Worm (Caenorhabditis elegans): ENCODE data around the gene srh-16.

srh-16 gene

ce11 chrV:12256398-12256797 lies 35.3 kb upstream of the srh-16 start, which contains the start of gene ugt-55:
ugt-55 (plus strand) TSS chrV:12256698.
- no peak for TF ChIP-seq flt-1 (GFP tag; IDR thresholded peaks at IDR 0.05)
- TF ChIP-seq hnd-1 (tag; optimal IDR thresholded peaks at IDR 0.05) = no peak
- no peak for TF ChIP-seq ama-1 (optimal IDR thresholded peaks at IDR 0.05)
- no peak for TF ChIP-seq hmg-4 (GFP tag; optimal IDR thresholded peaks at IDR 0.05)
- TF ChIP-seq B0310.2 (tag; optimal IDR thresholded peaks at IDR 0.05) = no peak
- no peak for TF ChIP-seq scrt-1 (GFP tag; IDR thresholded peaks at IDR 0.05)
- TF ChIP-seq pes-1 (GFP tag; IDR thresholded peaks at IDR 0.05) = no peak
- no peak for TF ChIP-seq F13C5.2 (tag; optimal IDR thresholded peaks at IDR 0.05)
- no peak for TF ChIP-seq ets-7 (tag; optimal IDR thresholded peaks at IDR 0.05)
- no peak for TF ChIP-seq tra-4 (tag; optimal IDR thresholded peaks at IDR 0.05)
- TF ChIP-seq aly-1 (tag; optimal IDR thresholded peaks at IDR 0.05) = no peak
- TF ChIP-seq ceh-13 (GFP tag; optimal IDR thresholded peaks at IDR 0.05) = no peak
- no peak for TF ChIP-seq tbx-11 (GFP tag; IDR thresholded peaks at IDR 0.05)
- no peak for TF ChIP-seq tbx-37 (GFP tag; conservative IDR thresholded peaks at IDR 0.05)
- TF ChIP-seq ceh-36 (tag; optimal IDR thresholded peaks at IDR 0.05) = no peak
- no peak for TF ChIP-seq hmbx-1 (tag; optimal IDR thresholded peaks at IDR 0.05)
- TF ChIP-seq sea-1 (GFP tag; conservative IDR thresholded peaks at IDR 0.05) = no peak

ce11 chrV:12258922-12259321 lies 32.7 kb upstream of the srh-16 start, which contains the start of gene ugt-56:
ugt-56 (plus strand) TSS chrV:12258982.
- no peak for TF ChIP-seq F13C5.2 (tag; optimal IDR thresholded peaks at IDR 0.05)
- TF ChIP-seq flt-1 (GFP tag; IDR thresholded peaks at IDR 0.05) = no peak
- TF ChIP-seq sea-1 (GFP tag; conservative IDR thresholded peaks at IDR 0.05) = no peak
- TF ChIP-seq scrt-1 (GFP tag; IDR thresholded peaks at IDR 0.05) = no peak
- TF ChIP-seq tbx-11 (GFP tag; IDR thresholded peaks at IDR 0.05) = no peak
- TF ChIP-seq hmbx-1 (tag; optimal IDR thresholded peaks at IDR 0.05) = no peak

- TF ChIP-seq scrt-1 (GFP tag; IDR thresholded peaks at IDR 0.05) (no peak), tbx-37 (GFP tag; conservative IDR thresholded peaks at IDR 0.05) (no peak), flt-1 (GFP tag; IDR thresholded peaks at IDR 0.05) (no peak), ceh-36 (tag; optimal IDR thresholded peaks at IDR 0.05) (no peak), B0310.2 (tag; optimal IDR thresholded peaks at IDR 0.05) (no peak), F13C5.2 (tag; optimal IDR thresholded peaks at IDR 0.05) (no peak), ceh-13 (GFP tag; optimal IDR thresholded peaks at IDR 0.05) (no peak), pes-1 (GFP tag; IDR thresholded peaks at IDR 0.05) (no peak), tbx-11 (GFP tag; IDR thresholded peaks at IDR 0.05) (no peak), hmbx-1 (tag; optimal IDR thresholded peaks at IDR 0.05) (no peak), ama-1 (optimal IDR thresholded peaks at IDR 0.05) (no peak), ets-7 (tag; optimal IDR thresholded peaks at IDR 0.05) (no peak), aly-1 (tag; optimal IDR thresholded peaks at IDR 0.05) (no peak), hnd-1 (tag; optimal IDR thresholded peaks at IDR 0.05) (no peak), hmg-4 (GFP tag; optimal IDR thresholded peaks at IDR 0.05) (no peak), sea-1 (GFP tag; conservative IDR thresholded peaks at IDR 0.05) (no peak)
These were observed 30.3 kb upstream of the srh-16 start, which contains the start of gene tbb-6 for ce11 chrV:12261377-12261776. tbb-6 (plus strand) TSS chrV:12261531.

ce11 chrV:12263723-12264122 lies 27.9 kb upstream of the srh-16 start, which contains the start of gene ssp-35:
ssp-35 (minus strand) TSS chrV:12263823.
- TF ChIP-seq ceh-13 (GFP tag; optimal IDR thresholded peaks at IDR 0.05) (no peak), tbx-11 (GFP tag; IDR thresholded peaks at IDR 0.05) (no peak), sea-1 (GFP tag; conservative IDR thresholded peaks at IDR 0.05) (no peak), flt-1 (GFP tag; IDR thresholded peaks at IDR 0.05) (no peak), tra-4 (tag; optimal IDR thresholded peaks at IDR 0.05) (no peak), hmbx-1 (tag; optimal IDR thresholded peaks at IDR 0.05) (no peak), tbx-37 (GFP tag; conservative IDR thresholded peaks at IDR 0.05) (no peak), hmg-4 (GFP tag; optimal IDR thresholded peaks at IDR 0.05) (no peak), F13C5.2 (tag; optimal IDR thresholded peaks at IDR 0.05) (no peak), aly-1 (tag; optimal IDR thresholded peaks at IDR 0.05) (no peak), ama-1 (optimal IDR thresholded peaks at IDR 0.05) (no peak), scrt-1 (GFP tag; IDR thresholded peaks at IDR 0.05) (no peak), pes-1 (GFP tag; IDR thresholded peaks at IDR 0.05) (no peak), ets-7 (tag; optimal IDR thresholded peaks at IDR 0.05) (no peak), hnd-1 (tag; optimal IDR thresholded peaks at IDR 0.05) (no peak), ceh-36 (tag; optimal IDR thresholded peaks at IDR 0.05) (no peak), B0310.2 (tag; optimal IDR thresholded peaks at IDR 0.05) (no peak)

ce11 chrV:12269272-12269767 lies 22.3 kb upstream of the srh-16 start, which contains the start of gene twk-24:
twk-24 (minus strand) TSS chrV:12269322.
- TF ChIP-seq flt-1 (GFP tag; IDR thresholded peaks at IDR 0.05) = no peak
- no peak for TF ChIP-seq aly-1 (tag; optimal IDR thresholded peaks at IDR 0.05)
- TF ChIP-seq hmbx-1 (tag; optimal IDR thresholded peaks at IDR 0.05) = no peak
- no peak for TF ChIP-seq tra-4 (tag; optimal IDR thresholded peaks at IDR 0.05)
- TF ChIP-seq ama-1 (optimal IDR thresholded peaks at IDR 0.05) = no peak
- no peak for TF ChIP-seq tbx-37 (GFP tag; conservative IDR thresholded peaks at IDR 0.05)
- TF ChIP-seq hnd-1 (tag; optimal IDR thresholded peaks at IDR 0.05) = no peak
- TF ChIP-seq tbx-11 (GFP tag; IDR thresholded peaks at IDR 0.05) = no peak
- no peak for TF ChIP-seq scrt-1 (GFP tag; IDR thresholded peaks at IDR 0.05)
- no peak for TF ChIP-seq hmg-4 (GFP tag; optimal IDR thresholded peaks at IDR 0.05)
- no peak for TF ChIP-seq ets-7 (tag; optimal IDR thresholded peaks at IDR 0.05)
- no peak for TF ChIP-seq ceh-13 (GFP tag; optimal IDR thresholded peaks at IDR 0.05)

- no peak for TF ChIP-seq hmbx-1 (tag; optimal IDR thresholded peaks at IDR 0.05)
- no peak for TF ChIP-seq B0310.2 (tag; optimal IDR thresholded peaks at IDR 0.05)
- TF ChIP-seq ceh-13 (GFP tag; optimal IDR thresholded peaks at IDR 0.05) = no peak
- TF ChIP-seq ama-1 (optimal IDR thresholded peaks at IDR 0.05) = no peak
- no peak for TF ChIP-seq hnd-1 (tag; optimal IDR thresholded peaks at IDR 0.05)
- no peak for TF ChIP-seq tbx-11 (GFP tag; IDR thresholded peaks at IDR 0.05)
These were observed 20.2 kb upstream of the srh-16 start, which contains the start of the genes tsfm-1 and capg-2 for ce11 chrV:12271495-12271894. tsfm-1 (minus strand) TSS chrV:12271551. capg-2 (plus strand) TSS chrV:12271873.

ce11 chrV:12275714-12276113 lies 15.9 kb upstream of the srh-16 start:
- TF ChIP-seq flt-1 (GFP tag; IDR thresholded peaks at IDR 0.05) (no peak), pes-1 (GFP tag; IDR thresholded peaks at IDR 0.05) (no peak), aly-1 (tag; optimal IDR thresholded peaks at IDR 0.05) (no peak), ama-1 (optimal IDR thresholded peaks at IDR 0.05) (no peak), F13C5.2 (tag; optimal IDR thresholded peaks at IDR 0.05) (no peak), B0310.2 (tag; optimal IDR thresholded peaks at IDR 0.05) (no peak), hnd-1 (tag; optimal IDR thresholded peaks at IDR 0.05) (no peak), tbx-11 (GFP tag; IDR thresholded peaks at IDR 0.05) (no peak), tra-4 (tag; optimal IDR thresholded peaks at IDR 0.05) (no peak), hmg-4 (GFP tag; optimal IDR thresholded peaks at IDR 0.05) (no peak), ceh-36 (tag; optimal IDR thresholded peaks at IDR 0.05) (no peak), ets-7 (tag; optimal IDR thresholded peaks at IDR 0.05) (no peak), hmbx-1 (tag; optimal IDR thresholded peaks at IDR 0.05) (no peak), scrt-1 (GFP tag; IDR thresholded peaks at IDR 0.05) (no peak), sea-1 (GFP tag; conservative IDR thresholded peaks at IDR 0.05) (no peak), ceh-13 (GFP tag; optimal IDR thresholded peaks at IDR 0.05) (no peak), tbx-37 (GFP tag; conservative IDR thresholded peaks at IDR 0.05) (no peak)

Measured in whole organism, early embryonic.